Fruit fly (Drosophila melanogaster) whole organism, embryonic: ENCODE data around the gene CG32023.

Experiments used
- Atf3 ChIP-seq: fragments of 200-800 bp; sonication (Bioruptor generic); optimal IDR thresholded peaks from 3 replicates; lab custom pipeline; 2016; ENCODE audit warnings: missing biosample characterization, missing genetic modification characterization
- Blimp-1 ChIP-seq: fragments of 200-800 bp; sonication (Bioruptor generic); optimal IDR thresholded peaks from 3 replicates; lab custom pipeline; 2018; ENCODE audit warnings: missing biosample characterization, missing genetic modification characterization, mild to moderate bottlenecking, moderate library complexity, missing genetic modification reagents
- CG10654 ChIP-seq: fragments of 200-800 bp; sonication (Bioruptor generic); optimal IDR thresholded peaks from 2 replicates; lab custom pipeline; 2016; ENCODE audit warnings: missing biosample characterization, missing genetic modification characterization
- CG12942 ChIP-seq: fragments of 200-800 bp; sonication (Bioruptor generic); optimal IDR thresholded peaks from 3 replicates; lab custom pipeline; 2016; ENCODE audit warnings: missing biosample characterization, missing genetic modification characterization
- CG14710 ChIP-seq: fragments of 200-800 bp; sonication (Bioruptor generic); optimal IDR thresholded peaks from 3 replicates; lab custom pipeline; 2019; ENCODE audit warnings: missing biosample characterization, mild to moderate bottlenecking, missing genetic modification characterization, moderate library complexity
- CG17829 ChIP-seq: fragments of 200-800 bp; optimal IDR thresholded peaks from 2 replicates; lab custom pipeline; 2019; ENCODE audit warnings: missing biosample characterization, mild to moderate bottlenecking, missing genetic modification characterization, moderate library complexity
- D ChIP-seq, 2 experiments: fragments of 200-800 bp in 1 of 2; fragments of >200 bp in 1 of 2; sonication (Bioruptor generic) in 1 of 2; optimal IDR thresholded peaks; 2 replicates in 1 of 2; 3 replicates in 1 of 2; lab custom pipeline; 2017; ENCODE audit warnings: mild to moderate bottlenecking in 1 of 2, missing biosample characterization in 1 of 2, missing genetic modification characterization in 1 of 2, missing genetic modification reagents in 1 of 2
- Drgx ChIP-seq: fragments of 200-800 bp; sonication (Bioruptor generic); IDR thresholded peaks from 2 replicates; pipeline ENCODE4 v1.3.6; 2022; ENCODE audit warnings: missing biosample characterization, missing genetic modification characterization
- HLH3B ChIP-seq: fragments of 200-800 bp; sonication (Bioruptor generic); IDR thresholded peaks from 2 replicates; pipeline ENCODE4 v1.3.6; 2022; ENCODE audit warnings: missing biosample characterization, missing genetic modification characterization
- MBD-R2 ChIP-seq: fragments of 200-800 bp; sonication (Bioruptor generic); IDR thresholded peaks from 2 replicates; pipeline ENCODE4 v1.3.6; 2022; ENCODE audit warnings: missing biosample characterization, missing genetic modification characterization
- Med ChIP-seq: fragments of 200-800 bp; sonication (Bioruptor generic); peaks from one replicate; lab custom pipeline; 2016; ENCODE audit warnings: missing biosample characterization, missing genetic modification characterization, mild to moderate bottlenecking, inconsistent platforms, moderate library complexity
- Oaz ChIP-seq: fragments of 200-800 bp; sonication (Bioruptor generic); IDR thresholded peaks from 2 replicates; pipeline ENCODE4 v1.3.6; 2022; ENCODE audit warnings: missing biosample characterization, missing genetic modification characterization
- bsh ChIP-seq, 2 experiments: fragments of 200-800 bp; sonication (Bioruptor generic); optimal IDR thresholded peaks; 2 replicates each; lab custom pipeline; 2017 to 2018; ENCODE audit warnings: mild to moderate bottlenecking in 2 of 2, missing biosample characterization in 2 of 2, missing genetic modification characterization in 2 of 2, moderate library complexity in 1 of 2
- caup ChIP-seq: fragments of 200-800 bp; sonication (Bioruptor generic); optimal IDR thresholded peaks from 3 replicates; lab custom pipeline; 2017; ENCODE audit warnings: missing biosample characterization, mild to moderate bottlenecking, missing genetic modification characterization, moderate library complexity; ENCODE audit not compliant: severe bottlenecking
- chinmo ChIP-seq: fragments of 200-800 bp; sonication (Bioruptor generic); IDR thresholded peaks from 4 replicates; pipeline ENCODE4 v1.3.6; 2022; ENCODE audit warnings: missing biosample characterization, missing genetic modification characterization; ENCODE audit not compliant: partially characterized antibody
- exex ChIP-seq: fragments of 200-800 bp; sonication (Bioruptor generic); optimal IDR thresholded peaks from 4 replicates; lab custom pipeline; 2018; ENCODE audit warnings: missing biosample characterization, mild to moderate bottlenecking, missing genetic modification characterization, moderate library complexity
- gcm ChIP-seq: fragments of 200-800 bp; sonication (Bioruptor generic); optimal IDR thresholded peaks from 2 replicates; lab custom pipeline; 2019; ENCODE audit warnings: missing biosample characterization, mild to moderate bottlenecking, missing genetic modification characterization, moderate library complexity
- grau ChIP-seq: fragments of 200-800 bp; optimal IDR thresholded peaks from 3 replicates; lab custom pipeline; 2019; ENCODE audit warnings: missing biosample characterization, mild to moderate bottlenecking, missing genetic modification characterization, moderate library complexity
- grn ChIP-seq: fragments of 200-800 bp; sonication (Bioruptor generic); optimal IDR thresholded peaks from 3 replicates; lab custom pipeline; 2017; ENCODE audit warnings: missing biosample characterization, missing genetic modification characterization
- mirr ChIP-seq: fragments of 200-800 bp; sonication (Bioruptor generic); optimal IDR thresholded peaks from 3 replicates; lab custom pipeline; 2018; ENCODE audit warnings: missing biosample characterization, mild to moderate bottlenecking, missing genetic modification characterization
- nom ChIP-seq: fragments of 200-800 bp; sonication (Bioruptor generic); optimal IDR thresholded peaks from 2 replicates; lab custom pipeline; 2017; ENCODE audit warnings: missing biosample characterization, missing genetic modification characterization, mild to moderate bottlenecking, moderate library complexity, missing genetic modification reagents
- oc ChIP-seq: fragments of 200-800 bp; sonication (Bioruptor generic); optimal IDR thresholded peaks from 2 replicates; lab custom pipeline; 2018; ENCODE audit warnings: missing biosample characterization, mild to moderate bottlenecking, missing genetic modification characterization, moderate library complexity
- pb ChIP-seq: fragments of 200-800 bp; sonication (Bioruptor generic); optimal IDR thresholded peaks from 3 replicates; lab custom pipeline; 2016; ENCODE audit warnings: missing biosample characterization, missing genetic modification characterization
- pfk ChIP-seq: fragments of 200-800 bp; sonication (Bioruptor generic); optimal IDR thresholded peaks from 2 replicates; lab custom pipeline; 2018; ENCODE audit warnings: missing biosample characterization, mild to moderate bottlenecking, missing genetic modification characterization, moderate library complexity
- schlank ChIP-seq: fragments of 200-800 bp; sonication (Bioruptor generic); optimal IDR thresholded peaks from 2 replicates; lab custom pipeline; 2018; ENCODE audit warnings: missing biosample characterization, mild to moderate bottlenecking, missing genetic modification characterization
- sd ChIP-seq: fragments of 200-800 bp; sonication (Bioruptor generic); optimal IDR thresholded peaks from 3 replicates; lab custom pipeline; 2018; ENCODE audit warnings: missing biosample characterization, mild to moderate bottlenecking, missing genetic modification characterization, moderate library complexity
- sens ChIP-seq: fragments of 200-800 bp; sonication (Bioruptor generic); peaks from one replicate; lab custom pipeline; 2016; ENCODE audit warnings: missing biosample characterization, missing genetic modification characterization
- slbo ChIP-seq: fragments of 200-800 bp; sonication (Bioruptor generic); IDR thresholded peaks from 2 replicates; pipeline ENCODE4 v1.3.6; 2022; ENCODE audit warnings: missing biosample characterization, missing genetic modification characterization
- sug ChIP-seq: fragments of 200-800 bp; optimal IDR thresholded peaks from 2 replicates; lab custom pipeline; 2019; ENCODE audit warnings: missing biosample characterization, mild to moderate bottlenecking, missing genetic modification characterization, moderate library complexity
- vvl ChIP-seq: fragments of 200-800 bp; sonication (Bioruptor generic); IDR thresholded peaks from 2 replicates; pipeline ENCODE4 v1.3.6; 2022; ENCODE audit warnings: missing biosample characterization, missing genetic modification characterization

Gene CG32023

dm6 chr3L:8781993-8782392, 22.0 kb downstream of the CG32023 start:
- TF ChIP-seq bsh (GFP tag; optimal IDR thresholded peaks at IDR 0.05; lab: Kevin White, UChicago) (peak in 1 of 2 experiments; percentile 34), Drgx (peak; percentile 41), gcm (no peak), CG12942 (GFP tag; lab: Kevin White, UChicago) (no peak), Blimp-1 (GFP tag; lab: Kevin White, UChicago) (peak; percentile 19), pfk (GFP tag; lab: Kevin White, UChicago) (no peak), grau (tag; lab: Kevin White, UChicago) (no peak), HLH3B (GFP tag; lab: Robert Waterston, UW) (0 out of 2 replicates have a peak, but pooled peaks have one; percentile 4), sens (GFP tag; lab: Kevin White, UChicago) (peak; percentile 29)

DNA sequence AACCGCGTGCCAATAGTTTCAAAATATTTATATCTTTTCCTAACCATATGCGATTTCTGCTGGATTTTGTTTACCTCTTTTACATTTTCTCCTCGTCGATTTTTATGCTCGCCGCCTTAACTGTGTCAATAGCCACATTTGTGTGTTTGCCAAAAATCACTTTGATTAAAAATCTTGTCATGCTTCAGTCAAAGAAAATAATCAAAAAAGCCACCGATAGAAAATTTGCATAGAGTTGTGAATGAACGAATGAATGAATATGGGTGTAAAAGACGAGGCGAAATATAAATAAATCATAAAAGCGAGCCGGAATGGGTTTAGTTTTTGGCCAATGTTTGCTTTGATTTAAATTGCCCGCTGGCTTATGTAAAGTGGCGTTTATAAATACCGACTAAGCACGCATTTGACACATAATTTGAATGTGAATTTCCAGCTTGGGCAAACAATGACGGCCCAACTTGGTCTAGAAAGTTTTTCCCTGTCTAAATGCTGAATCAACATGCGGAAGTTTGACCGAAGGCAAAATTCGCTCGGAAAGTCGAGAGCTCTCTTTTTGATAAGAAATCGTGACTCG, 23.2 kb downstream of the CG32023 start:
- peak; percentile 38 for TF ChIP-seq sens (GFP tag; lab: Kevin White, UChicago)
- no peak for TF ChIP-seq MBD-R2 (GFP tag; lab: Robert Waterston, UW)
- no peak for TF ChIP-seq pb (GFP tag; lab: Kevin White, UChicago)
- peak; percentile 32 for TF ChIP-seq oc (tag; lab: Kevin White, UChicago)
- TF ChIP-seq chinmo (GFP tag; lab: Robert Waterston, UW): 0 out of 4 replicates have a peak, but pooled peaks have one; percentile 57
- no peak for TF ChIP-seq Oaz (GFP tag; lab: Robert Waterston, UW)
- no peak for TF ChIP-seq CG14710 (tag; lab: Kevin White, UChicago)
- TF ChIP-seq Med (GFP tag; lab: Kevin White, UChicago): peak; percentile 72
- no peak for TF ChIP-seq caup (GFP tag; lab: Kevin White, UChicago)
- peak; percentile 61; the same call in 1 of the 2 replicates for TF ChIP-seq vvl (GFP tag; lab: Robert Waterston, UW)

dm6 chr3L:8777313-8777924, 26.6 kb downstream of the CG32023 start:
- TF ChIP-seq exex (tag; lab: Kevin White, UChicago) (peak; percentile 59), CG10654 (no peak), Atf3 (GFP tag; lab: Kevin White, UChicago) (no peak)

DNA sequence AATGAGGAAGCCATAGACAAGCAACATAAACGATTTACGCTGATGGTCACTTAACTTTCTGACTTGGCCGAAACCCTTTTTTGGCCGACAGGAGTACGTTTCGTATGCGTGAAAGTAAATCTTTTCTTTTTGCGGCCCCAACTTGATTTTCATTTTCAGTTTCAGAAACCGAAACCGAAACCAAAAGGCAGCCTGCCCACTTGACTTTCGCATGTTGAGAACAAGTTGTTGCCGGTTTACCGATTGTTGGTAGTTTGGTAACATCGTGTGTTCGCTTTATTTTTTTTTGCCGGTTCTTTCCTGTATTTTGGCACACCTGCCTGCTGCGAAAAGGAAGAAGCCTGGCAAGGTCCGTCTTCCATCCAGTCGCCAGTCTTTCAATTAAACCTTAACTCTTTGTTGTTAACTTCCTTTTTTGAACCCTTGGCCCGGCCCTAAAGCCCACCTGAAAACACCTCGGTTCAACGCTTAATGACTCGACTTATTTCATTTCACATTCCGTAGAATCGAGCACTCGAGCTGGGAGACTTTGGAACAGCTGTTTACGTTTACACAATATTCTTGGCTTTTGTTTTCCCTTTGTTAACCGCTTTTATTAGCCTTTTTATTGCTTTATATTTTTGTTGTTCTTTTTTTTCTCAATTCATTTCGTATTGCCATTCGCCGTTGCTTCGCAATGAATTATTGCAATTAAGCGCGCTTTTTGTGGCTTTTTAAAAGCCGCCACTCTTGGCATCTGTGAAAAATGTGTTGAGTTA, 28.8 kb downstream of the CG32023 start:
- no peak for TF ChIP-seq D (optimal IDR thresholded peaks at IDR 0.05; lab: Kevin White, UChicago)
- TF ChIP-seq D (GFP tag; optimal IDR thresholded peaks at IDR 0.05; lab: Kevin White, UChicago): no peak
- peak; percentile 15 for TF ChIP-seq Med (GFP tag; lab: Kevin White, UChicago)
- TF ChIP-seq nom (GFP tag; lab: Kevin White, UChicago): peak; percentile 86
- TF ChIP-seq, all 482 proteins: peak for 2

- TF ChIP-seq sug (tag; lab: Kevin White, UChicago) (peak; percentile 20), sd (tag; lab: Kevin White, UChicago) (peak; percentile 29), schlank (no peak), slbo (GFP tag; lab: Robert Waterston, UW) (no peak), CG17829 (tag; lab: Kevin White, UChicago) (no peak), mirr (GFP tag; lab: Kevin White, UChicago) (peak; percentile 9), exex (tag; lab: Kevin White, UChicago) (peak; percentile 58), grn (GFP tag; lab: Kevin White, UChicago) (peak; percentile 14)
Observed at dm6 chr3L:8773713-8774112, 30.3 kb downstream of the CG32023 start.
